Fruit fly (Drosophila melanogaster) whole organism, embryonic: ENCODE results near the gene CG32845.
A peak's percentile ranks its signal among the peaks of the same experiment; 100 is the strongest.

ENCODE experiments used
- CG1024 ChIP-seq: fragments of 200-800 bp; sonication (Bioruptor generic); IDR thresholded peaks from 2 replicates; pipeline ENCODE4 v1.3.6; 2022; ENCODE audit warnings: missing biosample characterization, missing genetic modification characterization
- CG11093 ChIP-seq: fragments of 200-800 bp; sonication (Bioruptor generic); IDR thresholded peaks from 3 replicates; pipeline ENCODE4 v1.3.6; 2022; ENCODE audit warnings: missing biosample characterization, missing genetic modification characterization
- CG11696 ChIP-seq: fragments of 200-800 bp; sonication (Bioruptor generic); IDR thresholded peaks from 2 replicates; pipeline ENCODE4 v1.3.6; 2022; ENCODE audit warnings: missing biosample characterization, missing genetic modification characterization
- CG12942 ChIP-seq: fragments of 200-800 bp; sonication (Bioruptor generic); optimal IDR thresholded peaks from 3 replicates; lab custom pipeline; 2016; ENCODE audit warnings: missing biosample characterization, missing genetic modification characterization
- CG14014 ChIP-seq: fragments of 200-800 bp; sonication (Bioruptor generic); IDR thresholded peaks from 2 replicates; pipeline ENCODE4 v1.3.6; 2022; ENCODE audit warnings: missing biosample characterization, missing genetic modification characterization
- CG14050 ChIP-seq: fragments of 200-800 bp; sonication (Bioruptor generic); IDR thresholded peaks from 3 replicates; pipeline ENCODE4 v1.3.6; 2022; ENCODE audit warnings: missing biosample characterization, missing genetic modification characterization
- CG14860 ChIP-seq: fragments of 200-800 bp; sonication (Bioruptor generic); IDR thresholded peaks from 3 replicates; pipeline ENCODE4 v1.3.6; 2022; ENCODE audit warnings: missing biosample characterization, missing genetic modification characterization; ENCODE audit not compliant: partially characterized antibody
- CG15269 ChIP-seq: fragments of 200-800 bp; sonication (Bioruptor generic); optimal IDR thresholded peaks from 2 replicates; lab custom pipeline; 2018; ENCODE audit warnings: missing biosample characterization, mild to moderate bottlenecking, missing genetic modification characterization, moderate library complexity
- CG17359 ChIP-seq: fragments of 200-800 bp; sonication (Bioruptor generic); optimal IDR thresholded peaks from 3 replicates; lab custom pipeline; 2018; ENCODE audit warnings: missing biosample characterization, mild to moderate bottlenecking, missing genetic modification characterization, moderate library complexity
- CG18011 ChIP-seq: fragments of 200-800 bp; sonication (Bioruptor generic); optimal IDR thresholded peaks from 2 replicates; lab custom pipeline; 2017; ENCODE audit warnings: missing biosample characterization, missing genetic modification characterization, mild to moderate bottlenecking, moderate library complexity, missing genotype
- CG2199 ChIP-seq: fragments of 200-800 bp; sonication (Bioruptor generic); IDR thresholded peaks from 3 replicates; pipeline ENCODE4 v1.3.6; 2022; ENCODE audit warnings: missing biosample characterization, missing genetic modification characterization
- CG30403 ChIP-seq: fragments of 200-800 bp; sonication (Bioruptor generic); optimal IDR thresholded peaks from 3 replicates; lab custom pipeline; 2016; ENCODE audit warnings: missing biosample characterization, missing genetic modification characterization
- CG32772 ChIP-seq: fragments of 200-800 bp; sonication (Bioruptor generic); IDR thresholded peaks from 2 replicates; pipeline ENCODE4 v1.3.6; 2022; ENCODE audit warnings: missing biosample characterization, missing genetic modification characterization
- CG3407 ChIP-seq: fragments of 200-800 bp; sonication (Bioruptor generic); optimal IDR thresholded peaks from 2 replicates; lab custom pipeline; 2018; ENCODE audit warnings: missing biosample characterization, mild to moderate bottlenecking, missing genetic modification characterization
- CG3995 ChIP-seq: fragments of 200-800 bp; sonication (Bioruptor generic); optimal IDR thresholded peaks from 3 replicates; lab custom pipeline; 2016; ENCODE audit warnings: missing biosample characterization, missing genetic modification characterization
- CG43689 ChIP-seq: fragments of 200-800 bp; sonication (Bioruptor generic); IDR thresholded peaks from 2 replicates; pipeline ENCODE4 v1.3.6; 2022; ENCODE audit warnings: missing biosample characterization, missing genetic modification characterization
- CG4404 ChIP-seq: fragments of 200-800 bp; sonication (Bioruptor generic); IDR thresholded peaks from 2 replicates; pipeline ENCODE4 v1.3.6; 2022; ENCODE audit warnings: missing biosample characterization, missing genetic modification characterization
- CG5180 ChIP-seq: fragments of 200-800 bp; sonication (Bioruptor generic); optimal IDR thresholded peaks from 3 replicates; lab custom pipeline; 2017; ENCODE audit warnings: missing biosample characterization, missing genetic modification characterization, mild to moderate bottlenecking, moderate library complexity, missing genetic modification reagents
- CG7928 ChIP-seq: fragments of 200-800 bp; sonication (Bioruptor generic); optimal IDR thresholded peaks from 2 replicates; lab custom pipeline; 2017; ENCODE audit warnings: missing biosample characterization, mild to moderate bottlenecking, missing genetic modification characterization
- CG8089 ChIP-seq: fragments of 200-800 bp; sonication (Bioruptor generic); optimal IDR thresholded peaks from 3 replicates; lab custom pipeline; 2016; ENCODE audit warnings: missing biosample characterization, missing genetic modification characterization
- CG9817 ChIP-seq: fragments of 200-800 bp; sonication (Bioruptor generic); optimal IDR thresholded peaks from 2 replicates; lab custom pipeline; 2018; ENCODE audit warnings: missing biosample characterization, mild to moderate bottlenecking, missing genetic modification characterization, moderate library complexity
- CrebB ChIP-seq: fragments of 200-800 bp; sonication (Bioruptor generic); optimal IDR thresholded peaks from 3 replicates; lab custom pipeline; 2018; ENCODE audit warnings: missing biosample characterization, mild to moderate bottlenecking, missing genetic modification characterization
- Dad ChIP-seq: fragments of 200-800 bp; sonication (Bioruptor generic); optimal IDR thresholded peaks from 3 replicates; lab custom pipeline; 2016; ENCODE audit warnings: missing biosample characterization, missing genetic modification characterization
- Dbx ChIP-seq: fragments of 200-800 bp; sonication (Bioruptor generic); IDR thresholded peaks from 3 replicates; pipeline ENCODE4 v1.3.6; 2022; ENCODE audit warnings: missing biosample characterization, missing genetic modification characterization
- Doc3 ChIP-seq: fragments of 200-800 bp; sonication (Bioruptor generic); IDR thresholded peaks from 3 replicates; pipeline ENCODE4 v1.3.6; 2022; ENCODE audit warnings: missing biosample characterization, missing genetic modification characterization; ENCODE audit not compliant: partially characterized antibody
- Dp ChIP-seq: fragments of 200-800 bp; sonication (Bioruptor generic); optimal IDR thresholded peaks from 2 replicates; lab custom pipeline; 2018; ENCODE audit warnings: missing biosample characterization, mild to moderate bottlenecking, missing genetic modification characterization, moderate library complexity
- GATAe ChIP-seq: fragments of 200-800 bp; sonication (Bioruptor generic); conservative IDR thresholded peaks from 2 replicates; pipeline ENCODE4 v1.3.6; 2022; ENCODE audit warnings: missing biosample characterization, missing genetic modification characterization
- HLHmδ ChIP-seq: fragments of 200-800 bp; sonication (Bioruptor generic); optimal IDR thresholded peaks from 2 replicates; lab custom pipeline; 2018; ENCODE audit warnings: missing biosample characterization, mild to moderate bottlenecking, missing genetic modification characterization, moderate library complexity
- Hand ChIP-seq: fragments of 200-800 bp; sonication (Bioruptor generic); optimal IDR thresholded peaks from 2 replicates; lab custom pipeline; 2017; ENCODE audit warnings: mild to moderate bottlenecking, missing biosample characterization, missing genetic modification reagents, missing genetic modification characterization
- Lim3 ChIP-seq: fragments of 200-800 bp; sonication (Bioruptor generic); IDR thresholded peaks from 2 replicates; pipeline ENCODE4 v1.3.6; 2022; ENCODE audit warnings: missing biosample characterization, missing genetic modification characterization
- MBD-R2 ChIP-seq: fragments of 200-800 bp; sonication (Bioruptor generic); IDR thresholded peaks from 2 replicates; pipeline ENCODE4 v1.3.6; 2022; ENCODE audit warnings: missing biosample characterization, missing genetic modification characterization
- Mad ChIP-seq: fragments of 200-800 bp; sonication (Bioruptor generic); optimal IDR thresholded peaks from 2 replicates; lab custom pipeline; 2016; ENCODE audit warnings: missing biosample characterization, missing genetic modification characterization
- NK7.1 ChIP-seq: fragments of 200-800 bp; sonication (Bioruptor generic); optimal IDR thresholded peaks from 3 replicates; lab custom pipeline; 2016; ENCODE audit warnings: missing biosample characterization, missing genetic modification characterization
- Ravus ChIP-seq: fragments of 200-800 bp; sonication (Bioruptor generic); IDR thresholded peaks from 2 replicates; pipeline ENCODE4 v1.3.6; 2022; ENCODE audit warnings: missing biosample characterization, missing genetic modification characterization
- Tbp ChIP-seq: fragments of >200 bp; optimal IDR thresholded peaks from 2 replicates; lab custom pipeline; 2018; ENCODE audit warnings: missing biosample characterization, missing genetic modification characterization
- ash1 ChIP-seq: fragments of 200-800 bp; sonication (Bioruptor generic); optimal IDR thresholded peaks from 2 replicates; lab custom pipeline; 2018; ENCODE audit warnings: missing biosample characterization, mild to moderate bottlenecking, missing genetic modification characterization
- br ChIP-seq: fragments of >200 bp; optimal IDR thresholded peaks from 2 replicates; lab custom pipeline; 2017
- chm ChIP-seq: fragments of 200-800 bp; sonication (Bioruptor generic); IDR thresholded peaks from 2 replicates; pipeline ENCODE4 v1.3.6; 2022; ENCODE audit warnings: missing biosample characterization, missing genetic modification characterization
- danr ChIP-seq: fragments of 200-800 bp; sonication (Bioruptor generic); IDR thresholded peaks from 2 replicates; pipeline ENCODE4 v1.3.6; 2022; ENCODE audit warnings: missing biosample characterization, missing genetic modification characterization
- esg ChIP-seq: fragments of 200-800 bp; sonication (Bioruptor generic); conservative IDR thresholded peaks from 2 replicates; pipeline ENCODE4 v1.3.6; 2022; ENCODE audit warnings: missing biosample characterization, missing genetic modification characterization
- fu2 ChIP-seq: fragments of 200-800 bp; sonication (Bioruptor generic); optimal IDR thresholded peaks from 2 replicates; lab custom pipeline; 2016; ENCODE audit warnings: missing biosample characterization, missing genetic modification characterization
- gsb-n ChIP-seq: fragments of 200-800 bp; sonication (Bioruptor generic); optimal IDR thresholded peaks from 3 replicates; lab custom pipeline; 2018; ENCODE audit warnings: missing biosample characterization, mild to moderate bottlenecking, missing genetic modification characterization
- ham ChIP-seq: fragments of 200-800 bp; sonication (Bioruptor generic); IDR thresholded peaks from 2 replicates; pipeline ENCODE4 v1.3.6; 2022; ENCODE audit warnings: missing biosample characterization, missing genetic modification characterization
- lbe ChIP-seq: fragments of 200-800 bp; sonication (Bioruptor generic); optimal IDR thresholded peaks from 2 replicates; lab custom pipeline; 2016; ENCODE audit warnings: missing biosample characterization, mild to moderate bottlenecking, missing genetic modification characterization
- pum ChIP-seq: fragments of 200-800 bp; sonication (Bioruptor generic); optimal IDR thresholded peaks from 2 replicates; lab custom pipeline; 2016; ENCODE audit warnings: missing biosample characterization, missing genetic modification characterization
- stc ChIP-seq: fragments of 200-800 bp; sonication (Bioruptor generic); IDR thresholded peaks from 2 replicates; pipeline ENCODE4 v1.3.6; 2022; ENCODE audit warnings: missing biosample characterization, missing genetic modification characterization
- tna ChIP-seq: fragments of 200-800 bp; sonication (Bioruptor generic); IDR thresholded peaks from 2 replicates; pipeline ENCODE4 v1.3.6; 2022; ENCODE audit warnings: missing biosample characterization, missing genetic modification characterization; ENCODE audit not compliant: partially characterized antibody
- toy ChIP-seq: fragments of 200-800 bp; sonication (Bioruptor generic); IDR thresholded peaks from 2 replicates; pipeline ENCODE4 v1.3.6; 2022; ENCODE audit warnings: missing biosample characterization, missing genetic modification characterization
- wdn ChIP-seq: fragments of 200-800 bp; sonication (Bioruptor generic); IDR thresholded peaks from 2 replicates; pipeline ENCODE4 v1.3.6; 2022; ENCODE audit warnings: missing biosample characterization, missing genetic modification characterization

The CG32845 gene

DNA sequence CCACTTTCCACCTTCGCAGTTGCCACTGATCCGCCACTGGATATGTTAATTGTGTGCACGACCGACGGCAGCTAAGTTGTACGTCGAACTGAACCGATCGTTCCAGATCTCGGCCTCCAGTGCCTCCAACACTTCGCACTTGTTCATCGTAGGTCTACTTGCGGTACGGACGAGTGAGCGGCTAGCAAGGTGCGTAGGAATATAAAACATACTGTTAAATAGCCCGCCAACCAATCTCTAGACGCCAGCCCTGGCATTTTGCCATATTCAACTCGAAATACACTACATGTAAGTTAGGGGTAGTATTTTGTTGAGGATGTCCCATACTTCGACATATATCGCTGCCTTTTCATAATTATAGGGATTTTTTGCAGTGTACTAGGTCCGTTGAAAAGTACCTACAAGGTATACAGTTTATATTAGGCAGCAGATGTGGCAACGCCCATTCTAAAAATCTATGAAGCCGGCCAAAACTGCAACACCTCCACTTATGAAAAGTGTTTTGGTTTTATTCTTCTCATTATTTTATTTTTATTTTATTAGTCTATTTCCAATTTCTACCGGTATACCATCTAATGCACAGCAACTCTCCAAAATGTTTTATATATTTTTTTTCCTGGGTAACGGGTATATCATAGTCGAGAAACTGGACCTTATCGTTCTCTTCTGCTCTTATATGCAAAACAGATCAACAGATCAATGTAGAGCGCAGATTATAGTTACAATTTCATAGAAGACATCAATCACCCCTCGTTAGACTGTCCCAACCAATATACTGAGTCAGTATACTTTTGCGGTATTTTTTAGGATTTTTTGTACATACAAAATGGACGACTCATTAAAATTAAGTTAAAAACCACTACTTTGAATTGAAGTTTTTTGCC is 49.9 kb downstream of the CG32845 start, which contains the start of the genes pyx and CG33229 (continued):
- TF ChIP-seq Lim3 (GFP tag; lab: Robert Waterston, UW), result no peak; the same call in 1 of the 2 replicates
- peak; percentile 37; the same call in 1 of the 2 replicates for TF ChIP-seq chm (GFP tag; lab: Robert Waterston, UW)
- TF ChIP-seq CG15269, result peak; percentile 88
- TF ChIP-seq lbe (GFP tag; lab: Kevin White, UChicago), result no peak
- peak; percentile 14 for TF ChIP-seq CrebB (tag; lab: Kevin White, UChicago)
- peak; percentile 90 for TF ChIP-seq CG9817 (tag; lab: Kevin White, UChicago)
- peak; percentile 20 for TF ChIP-seq Ravus (GFP tag; lab: Robert Waterston, UW)
- peak; percentile 72 for TF ChIP-seq stc
- TF ChIP-seq CG8089, result peak; percentile 66
- peak; percentile 73 for TF ChIP-seq danr (GFP tag; lab: Robert Waterston, UW)
- peak; percentile 91 for TF ChIP-seq Dp (GFP tag; lab: Kevin White, UChicago)
- TF ChIP-seq GATAe, result no peak
- no peak for TF ChIP-seq gsb-n (tag; lab: Kevin White, UChicago)
- peak; percentile 89 for TF ChIP-seq Mad
- no peak for TF ChIP-seq Tbp
- no peak; the same call in 1 of the 2 replicates for TF ChIP-seq tna
- peak; percentile 51; the same call in 1 of the 2 replicates for TF ChIP-seq MBD-R2 (GFP tag; lab: Robert Waterston, UW)
- peak; percentile 71 for TF ChIP-seq CG11696
- peak; percentile 78 for TF ChIP-seq CG17359 (tag; lab: Kevin White, UChicago)
- peak; percentile 55; the same call in 1 of the 2 replicates for TF ChIP-seq toy
- TF ChIP-seq Dad (GFP tag; lab: Kevin White, UChicago), result peak; percentile 55
- peak; percentile 55; the same call in 1 of the 2 replicates for TF ChIP-seq CG1024 (GFP tag; lab: Robert Waterston, UW)
- TF ChIP-seq Doc3 (GFP tag; lab: Robert Waterston, UW), result no peak
- peak; percentile 85 for TF ChIP-seq CG12942 (GFP tag; lab: Kevin White, UChicago)
- TF ChIP-seq CG4404 (GFP tag; lab: Robert Waterston, UW), result peak; percentile 80
- TF ChIP-seq CG18011, result peak; percentile 57
- 0 out of 3 replicates have a peak, but pooled peaks have one; percentile 57 for TF ChIP-seq CG2199 (GFP tag; lab: Robert Waterston, UW)
- peak; percentile 78 for TF ChIP-seq pum (GFP tag; lab: Kevin White, UChicago)
- no peak for TF ChIP-seq CG14860 (GFP tag; lab: Robert Waterston, UW)
- TF ChIP-seq CG32772 (GFP tag; lab: Robert Waterston, UW), result peak; percentile 74; the same call in 1 of the 2 replicates
- peak; percentile 77; the same call in 1 of the 2 replicates for TF ChIP-seq esg (GFP tag; lab: Robert Waterston, UW)
- peak; percentile 60 for TF ChIP-seq CG43689 (GFP tag; lab: Robert Waterston, UW)
- peak; percentile 58 for TF ChIP-seq CG3407
- peak; percentile 92 for TF ChIP-seq CG7928 (GFP tag; lab: Kevin White, UChicago)
- peak; percentile 45 for TF ChIP-seq NK7.1
- TF ChIP-seq CG11093, result peak; percentile 75
- peak; percentile 80 for TF ChIP-seq CG14014 (GFP tag; lab: Robert Waterston, UW)
- TF ChIP-seq ham (GFP tag; lab: Robert Waterston, UW), result peak; percentile 18; the same call in 1 of the 2 replicates
- no peak for TF ChIP-seq br (lab: Kevin White, UChicago)
- peak; percentile 89 for TF ChIP-seq fu2
- peak; percentile 43 for TF ChIP-seq CG3995 (GFP tag; lab: Kevin White, UChicago)
- no peak for TF ChIP-seq HLHmδ (GFP tag; lab: Kevin White, UChicago)
- peak; percentile 63 for TF ChIP-seq Hand (GFP tag; lab: Kevin White, UChicago)
- peak; percentile 68 for TF ChIP-seq CG14050 (GFP tag; lab: Robert Waterston, UW)
- peak; percentile 73 for TF ChIP-seq CG5180 (GFP tag; lab: Kevin White, UChicago)
- no peak for TF ChIP-seq ash1
- peak; percentile 75 for TF ChIP-seq wdn (GFP tag; lab: Robert Waterston, UW)
- peak; percentile 86 for TF ChIP-seq Dbx (GFP tag; lab: Robert Waterston, UW)
- TF ChIP-seq CG30403 (GFP tag; lab: Kevin White, UChicago), result peak; percentile 95
